Fruit fly (Drosophila melanogaster) whole organism: ENCODE results near the gene RasGAP1.
"Not testable (repeated sequence)": the region's sequence is repeated elsewhere in the genome, so short reads cannot be mapped to it uniquely, and the experiment has no call there.

ENCODE experiments used
- CG8478 ChIP-seq: fragments of >200 bp; optimal IDR thresholded peaks from 2 replicates; lab custom pipeline; 2018; ENCODE audit warnings: inconsistent platforms
- Dll ChIP-seq: fragments of >200 bp; optimal IDR thresholded peaks from 2 replicates; lab custom pipeline; 2017
- EcR ChIP-seq, 2 experiments: fragments of >200 bp; optimal IDR thresholded peaks; 2 replicates each; lab custom pipeline; 2017; ENCODE audit warnings: missing biosample characterization in 2 of 2, missing genetic modification characterization in 2 of 2, missing genetic modification reagents in 2 of 2
- pan ChIP-seq: fragments of >200 bp; optimal IDR thresholded peaks from 2 replicates; lab custom pipeline; 2017
- psq ChIP-seq: fragments of >200 bp; optimal IDR thresholded peaks from 2 replicates; lab custom pipeline; 2017
- usp ChIP-seq: fragments of >200 bp; optimal IDR thresholded peaks from 2 replicates; lab custom pipeline; 2017; ENCODE audit warnings: missing biosample characterization, missing genetic modification characterization, mixed read lengths

RasGAP1 gene

DNA sequence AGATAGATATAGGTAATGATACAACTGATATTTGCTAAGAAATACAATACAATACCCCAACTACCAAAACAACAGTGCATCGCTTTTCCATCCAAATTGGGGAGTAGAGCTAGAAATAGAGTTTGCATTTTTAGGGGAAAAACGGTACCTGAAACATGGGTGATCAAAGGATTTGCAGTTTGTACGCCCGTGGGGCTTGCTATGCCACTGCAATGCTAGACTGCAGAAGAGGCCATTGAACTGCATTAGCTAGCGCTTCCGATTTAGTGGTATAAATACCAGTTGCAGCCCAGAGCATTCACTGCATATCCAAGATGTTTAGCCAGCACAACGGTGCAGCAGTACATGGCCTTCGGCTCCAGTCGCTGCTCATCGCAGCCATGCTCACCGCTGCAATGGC, 57.0 kb downstream of the RasGAP1 start, which contains the start of gene Ilp1:
TSS of gene Ilp1 (plus strand) at position 301 of the 400 bp plus-strand sequence.
- TF ChIP-seq CG8478 (lab: Kevin White, UChicago); Dll (lab: Kevin White, UChicago); usp (GFP tag; lab: Kevin White, UChicago): not testable (repeated sequence)

DNA sequence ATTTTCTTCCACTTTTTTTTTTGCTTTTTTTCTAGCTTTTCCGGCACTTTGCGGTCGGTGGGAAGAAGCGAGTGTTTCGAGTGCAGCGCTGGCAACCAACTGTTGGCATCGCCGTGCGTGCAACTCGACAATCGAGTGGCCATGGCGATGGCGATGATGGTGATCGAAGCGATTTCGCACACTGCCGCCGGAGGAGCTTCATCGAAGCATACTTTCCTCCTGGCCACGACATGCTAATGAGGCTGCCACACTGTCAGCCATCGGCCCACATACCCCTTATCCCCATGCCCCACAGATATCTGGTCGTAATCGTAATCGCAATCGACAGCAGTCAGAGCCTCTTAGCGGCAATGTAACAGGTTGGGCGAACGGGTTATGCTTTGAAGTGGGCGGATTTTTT, 57.5 kb downstream of the RasGAP1 start, which contains the start of gene Zasp67:
TSS of gene Zasp67 (minus strand) at position 101 of the 400 bp plus-strand sequence.
- TF ChIP-seq EcR (GFP tag; optimal IDR thresholded peaks at IDR 0.05; lab: Kevin White, UChicago): no peak
- no peak for TF ChIP-seq Dll (lab: Kevin White, UChicago)
- TF ChIP-seq CG8478 (lab: Kevin White, UChicago): no peak
- no peak for TF ChIP-seq usp (GFP tag; lab: Kevin White, UChicago)
- TF ChIP-seq pan: no peak
- no peak for TF ChIP-seq psq (lab: Kevin White, UChicago)
